Worm (Caenorhabditis elegans) whole organism, young adult: ENCODE measurements around the gene frk-1.

Experiments used
- B0336.3 ChIP-seq: fragments of 200-800 bp; sonication (Bioruptor generic); IDR thresholded peaks from 2 replicates; pipeline ENCODE4 v1.3.6; 2022; ENCODE audit warnings: missing genetic modification characterization, missing compliant biosample characterization
- D2030.7 ChIP-seq: fragments of 200-800 bp; sonication (Bioruptor generic); IDR thresholded peaks from 2 replicates; pipeline ENCODE4 v1.3.6; 2022; ENCODE audit warnings: missing genetic modification reagents, missing genetic modification characterization, missing compliant biosample characterization
- F10E7.11 ChIP-seq: sonication (generic microtip); optimal IDR thresholded peaks from 2 replicates; lab custom pipeline; 2017; ENCODE audit warnings: mild to moderate bottlenecking, missing genetic modification characterization, moderate library complexity, missing compliant biosample characterization
- F22D6.2 ChIP-seq: sonication (generic microtip); optimal IDR thresholded peaks from 2 replicates; lab custom pipeline; 2016; ENCODE audit warnings: mild to moderate bottlenecking, missing genetic modification characterization, missing compliant biosample characterization
- F33H1.4 ChIP-seq: fragments of 200-800 bp; sonication (Bioruptor generic); IDR thresholded peaks from 2 replicates; pipeline ENCODE4 v1.3.6; 2022; ENCODE audit warnings: missing genetic modification reagents, missing genetic modification characterization, missing compliant biosample characterization
- F37B4.10 ChIP-seq: fragments of 200-800 bp; sonication (Bioruptor generic); IDR thresholded peaks from 2 replicates; pipeline ENCODE4 v1.3.6; 2022; ENCODE audit warnings: missing genetic modification characterization, missing compliant biosample characterization
- F55B11.4 ChIP-seq: sonication (generic microtip); optimal IDR thresholded peaks from 2 replicates; lab custom pipeline; 2016; ENCODE audit warnings: missing compliant biosample characterization, missing genetic modification characterization, borderline replicate concordance; ENCODE audit not compliant: insufficient read depth
- K12H6.12 ChIP-seq: fragments of 200-800 bp; sonication (Bioruptor generic); optimal IDR thresholded peaks from 2 replicates; lab custom pipeline; 2018; ENCODE audit warnings: mild to moderate bottlenecking, missing genetic modification characterization, missing compliant biosample characterization
- T07F8.4 ChIP-seq: sonication (generic microtip); optimal IDR thresholded peaks from 2 replicates; lab custom pipeline; 2016; ENCODE audit warnings: mild to moderate bottlenecking, missing genetic modification characterization, moderate library complexity, missing compliant biosample characterization
- Y53F4B.3 ChIP-seq: fragments of 200-800 bp; sonication (Bioruptor generic); IDR thresholded peaks from 2 replicates; pipeline ENCODE4 v1.3.6; 2022; ENCODE audit warnings: missing genetic modification reagents, missing genetic modification characterization, missing compliant biosample characterization
- Y56A3A.18 ChIP-seq: fragments of 200-800 bp; sonication (Bioruptor generic); IDR thresholded peaks from 2 replicates; pipeline ENCODE4 v1.3.6; 2022; ENCODE audit warnings: missing genetic modification reagents, missing genetic modification characterization, missing compliant biosample characterization
- Y79H2A.3 ChIP-seq: fragments of 200-800 bp; sonication (Bioruptor generic); conservative IDR thresholded peaks from 2 replicates; pipeline ENCODE4 v1.3.6; 2022; ENCODE audit warnings: missing genetic modification reagents, missing genetic modification characterization, missing compliant biosample characterization
- attf-3 ChIP-seq: fragments of 200-800 bp; sonication (Bioruptor generic); conservative IDR thresholded peaks from 2 replicates; pipeline ENCODE4 v1.3.6; 2022; ENCODE audit warnings: missing genetic modification reagents, missing genetic modification characterization, missing compliant biosample characterization
- attf-6 ChIP-seq: fragments of 200-800 bp; sonication (Bioruptor generic); IDR thresholded peaks from 2 replicates; pipeline ENCODE4 v1.3.6; 2022; ENCODE audit warnings: missing genetic modification reagents, missing genetic modification characterization, missing compliant biosample characterization
- cebp-1 ChIP-seq, 2 experiments: fragments of 200-800 bp in 1 of 2; sonication (Bioruptor generic) in 1 of 2; sonication (generic microtip) in 1 of 2; IDR thresholded peaks in 1 of 2; optimal IDR thresholded peaks in 1 of 2; 2 replicates each; pipeline versions ENCODE4 v1.3.6 to Lab custom; 2017 to 2022; ENCODE audit warnings: missing compliant biosample characterization in 2 of 2, missing genetic modification characterization in 2 of 2, mild to moderate bottlenecking in 1 of 2, missing genetic modification reagents in 1 of 2, moderate library complexity in 1 of 2
- chd-7 ChIP-seq: sonication (generic microtip); optimal IDR thresholded peaks from 2 replicates; lab custom pipeline; 2016; ENCODE audit warnings: mild to moderate bottlenecking, missing genetic modification characterization, moderate library complexity, missing compliant biosample characterization
- dpl-1 ChIP-seq: fragments of 150-350 bp; optimal IDR thresholded peaks from 2 replicates; lab custom pipeline; 2014; ENCODE audit warnings: missing biosample characterization, missing genetic modification reagents, missing genetic modification characterization
- efl-1 ChIP-seq: fragments of 150-350 bp; optimal IDR thresholded peaks from 2 replicates; lab custom pipeline; 2014; ENCODE audit warnings: missing biosample characterization, missing genetic modification reagents, missing genetic modification characterization
- egl-18 ChIP-seq: fragments of 200-800 bp; sonication (Bioruptor generic); IDR thresholded peaks from 2 replicates; pipeline ENCODE4 v1.3.6; 2022; ENCODE audit warnings: missing genetic modification reagents, missing genetic modification characterization, missing compliant biosample characterization
- fkh-3 ChIP-seq: sonication (generic microtip); optimal IDR thresholded peaks from 2 replicates; lab custom pipeline; 2016; ENCODE audit warnings: mild to moderate bottlenecking, missing genetic modification characterization, missing compliant biosample characterization
- gei-17 ChIP-seq: fragments of 200-800 bp; sonication (Bioruptor generic); optimal IDR thresholded peaks from 2 replicates; lab custom pipeline; 2018; ENCODE audit warnings: mild to moderate bottlenecking, missing genetic modification characterization, missing compliant biosample characterization
- hlh-26 ChIP-seq: fragments of 200-800 bp; sonication (Bioruptor generic); conservative IDR thresholded peaks from 2 replicates; pipeline ENCODE4 v1.3.6; 2022; ENCODE audit warnings: missing genetic modification reagents, missing genetic modification characterization, missing compliant biosample characterization
- let-526 ChIP-seq: fragments of 200-800 bp; sonication (Bioruptor generic); IDR thresholded peaks from 2 replicates; pipeline ENCODE4 v1.3.6; 2022; ENCODE audit warnings: missing genetic modification reagents, missing genetic modification characterization, missing compliant biosample characterization
- lin-40 ChIP-seq: sonication (generic microtip); optimal IDR thresholded peaks from 2 replicates; lab custom pipeline; 2016; ENCODE audit warnings: missing genetic modification characterization, mild to moderate bottlenecking, missing compliant biosample characterization, missing genotype, missing genetic modification reagents
- lsy-27 ChIP-seq: sonication (generic microtip); optimal IDR thresholded peaks from 2 replicates; lab custom pipeline; 2017; ENCODE audit warnings: missing genetic modification characterization, mild to moderate bottlenecking, missing compliant biosample characterization, antibody characterized with exemption, missing genotype, borderline replicate concordance; ENCODE audit not compliant: insufficient read depth
- madf-8 ChIP-seq: fragments of 200-800 bp; sonication (Bioruptor generic); conservative IDR thresholded peaks from 2 replicates; pipeline ENCODE4 v1.3.6; 2022; ENCODE audit warnings: missing genetic modification reagents, missing genetic modification characterization, missing compliant biosample characterization
- nfyb-1 ChIP-seq: fragments of 200-800 bp; sonication (Bioruptor generic); IDR thresholded peaks from 2 replicates; pipeline ENCODE4 v1.3.6; 2022; ENCODE audit warnings: missing genetic modification reagents, missing genetic modification characterization, missing compliant biosample characterization
- nhr-179 ChIP-seq: sonication (generic microtip); optimal IDR thresholded peaks from 2 replicates; lab custom pipeline; 2016; ENCODE audit warnings: mild to moderate bottlenecking, missing genetic modification characterization, missing compliant biosample characterization
- nhr-27 ChIP-seq: fragments of 200-800 bp; sonication (Bioruptor generic); optimal IDR thresholded peaks from 2 replicates; lab custom pipeline; 2018; ENCODE audit warnings: mild to moderate bottlenecking, missing genetic modification characterization, moderate library complexity, missing compliant biosample characterization
- rcor-1 ChIP-seq: fragments of 200-800 bp; sonication (Bioruptor generic); IDR thresholded peaks from 2 replicates; pipeline ENCODE4 v1.3.6; 2022; ENCODE audit warnings: missing genetic modification reagents, missing genetic modification characterization, missing compliant biosample characterization
- rpc-1 ChIP-seq, 2 experiments: fragments of 150-350 bp in 1 of 2; sonication (generic microtip) in 1 of 2; optimal IDR thresholded peaks; 2 replicates each; lab custom pipeline; 2014 to 2018; ENCODE audit warnings: missing biosample characterization in 1 of 2, missing genetic modification characterization in 1 of 2, missing genetic modification reagents in 1 of 2, missing genotype in 1 of 2
- tbp1 ChIP-seq: fragments of 200-800 bp; sonication (Bioruptor generic); optimal IDR thresholded peaks from 2 replicates; lab custom pipeline; 2018; ENCODE audit warnings: mild to moderate bottlenecking, missing genetic modification characterization, missing compliant biosample characterization
- tbx-9 ChIP-seq: sonication (generic microtip); optimal IDR thresholded peaks from 2 replicates; lab custom pipeline; 2016; ENCODE audit warnings: borderline replicate concordance, missing genetic modification characterization, inconsistent platforms, missing compliant biosample characterization
- tlf-1 ChIP-seq: fragments of 200-800 bp; sonication (Bioruptor generic); optimal IDR thresholded peaks from 2 replicates; lab custom pipeline; 2018; ENCODE audit warnings: mild to moderate bottlenecking, missing genetic modification characterization, missing compliant biosample characterization
- unc-130 ChIP-seq: sonication (generic microtip); optimal IDR thresholded peaks from 2 replicates; lab custom pipeline; 2016; ENCODE audit warnings: missing genetic modification reagents, missing genetic modification characterization, missing compliant biosample characterization
- unc-62 ChIP-seq: fragments of 150-350 bp; optimal IDR thresholded peaks from 2 replicates; lab custom pipeline; 2014; ENCODE audit warnings: missing biosample characterization, missing genetic modification reagents, missing genetic modification characterization
- ztf-26 ChIP-seq: sonication (generic microtip); optimal IDR thresholded peaks from 2 replicates; lab custom pipeline; 2017; ENCODE audit warnings: missing genetic modification characterization, missing compliant biosample characterization
- ztf-28 ChIP-seq: fragments of 200-800 bp; sonication (Bioruptor generic); IDR thresholded peaks from 2 replicates; pipeline ENCODE4 v1.3.6; 2022; ENCODE audit warnings: missing genetic modification reagents, missing genetic modification characterization, missing compliant biosample characterization
- ztf-3 ChIP-seq: fragments of 200-800 bp; sonication (Bioruptor generic); optimal IDR thresholded peaks from 2 replicates; lab custom pipeline; 2018; ENCODE audit warnings: mild to moderate bottlenecking, missing genetic modification characterization, missing compliant biosample characterization

The frk-1 gene

DNA sequence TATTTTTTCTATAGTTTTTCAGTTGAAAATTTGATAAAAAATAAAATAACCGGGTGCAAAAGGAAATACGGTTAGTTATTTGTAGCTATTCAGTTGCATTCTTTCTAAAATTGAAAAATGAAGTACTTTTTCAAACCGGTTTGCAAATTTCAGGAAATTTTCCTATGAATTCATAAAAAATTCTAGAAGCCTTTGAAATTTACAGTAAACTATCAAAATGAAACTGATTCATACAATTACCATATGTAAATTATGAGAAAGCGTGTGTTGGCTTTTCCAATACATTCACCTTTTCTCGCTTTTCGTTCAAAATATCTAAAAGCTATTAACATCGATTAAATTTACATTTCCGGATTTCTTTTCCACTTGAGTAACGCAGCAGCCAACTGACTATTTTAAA is 26.0 kb upstream of the frk-1 start, which contains the start of gene ent-7:
TSS of gene ent-7 (plus strand) at position 301 of the 400 bp plus-strand sequence.
- TF ChIP-seq chd-7 (no peak), Y53F4B.3 (no peak), ztf-26 (tag; lab: Kevin White, UChicago) (no peak), rcor-1 (GFP tag; lab: Robert Waterston, UW) (no peak), ztf-3 (no peak), unc-62 (GFP tag; lab: Kevin White, UChicago) (no peak), F22D6.2 (no peak), madf-8 (GFP tag; lab: Robert Waterston, UW) (no peak)

DNA sequence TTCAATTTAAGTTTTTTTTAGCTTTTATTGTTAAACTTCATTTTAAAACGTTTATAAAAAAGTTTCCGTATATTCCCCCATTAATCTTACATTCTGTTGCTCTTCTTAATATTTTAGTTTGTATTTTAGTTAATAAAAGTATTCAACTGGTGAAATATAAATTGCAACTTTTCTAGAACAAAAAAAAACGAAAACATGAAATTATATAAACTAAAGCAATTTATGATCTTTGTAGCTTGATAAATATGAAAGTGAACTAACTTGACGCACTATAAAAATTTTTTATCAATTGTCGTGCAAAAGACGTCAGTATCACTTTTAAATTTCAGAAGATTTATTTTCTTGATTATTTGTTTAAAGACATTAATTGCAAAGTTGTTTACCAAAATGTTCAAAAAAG is 25.3 kb upstream of the frk-1 start, which contains the start of gene F44D12.2:
TSS of gene F44D12.2 (minus strand) at position 101 of the 400 bp plus-strand sequence.
- TF ChIP-seq nhr-27 (tag; lab: Kevin White, UChicago): no peak
- no peak for TF ChIP-seq unc-62 (GFP tag; lab: Kevin White, UChicago)
- no peak for TF ChIP-seq T07F8.4
- no peak for TF ChIP-seq lsy-27 (tag; lab: Kevin White, UChicago)
- TF ChIP-seq nfyb-1 (GFP tag; lab: Robert Waterston, UW): no peak
- TF ChIP-seq attf-6 (GFP tag; lab: Robert Waterston, UW): no peak
- no peak for TF ChIP-seq unc-130 (GFP tag; lab: Kevin White, UChicago)
- no peak for TF ChIP-seq egl-18 (GFP tag; lab: Robert Waterston, UW)
- no peak for TF ChIP-seq K12H6.12
- no peak for TF ChIP-seq lin-40 (tag; lab: Kevin White, UChicago)

DNA sequence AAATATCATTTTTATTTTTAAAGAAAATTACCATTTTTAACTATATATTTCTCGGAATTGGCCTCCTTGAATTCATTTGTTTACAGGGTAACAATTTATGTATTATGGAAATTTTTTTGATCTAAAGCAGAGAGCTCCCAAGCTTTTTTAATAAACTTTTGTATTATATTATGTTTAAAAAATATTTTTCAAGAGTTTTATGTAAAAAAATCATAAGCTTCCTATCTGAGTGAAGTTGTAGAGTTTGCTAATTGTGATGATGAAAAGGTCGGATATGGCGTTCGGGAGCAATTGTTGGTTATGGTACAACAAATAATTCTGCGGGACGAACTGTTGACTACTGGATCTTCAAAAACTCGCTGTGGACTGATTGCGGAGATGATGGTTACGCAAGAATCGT is 21.7 kb upstream of the frk-1 start, which contains the start of gene F44D12.19:
TSS of gene F44D12.19 (plus strand) at position 301 of the 400 bp plus-strand sequence.
- TF ChIP-seq Y56A3A.18 (GFP tag; lab: Robert Waterston, UW): no peak
- no peak for TF ChIP-seq rpc-1 (optimal IDR thresholded peaks at IDR 0.05; lab: Kevin White, UChicago)
- TF ChIP-seq rpc-1 (tag; optimal IDR thresholded peaks at IDR 0.05; lab: Kevin White, UChicago): no peak
- TF ChIP-seq B0336.3: no peak
- no peak for TF ChIP-seq dpl-1 (GFP tag; lab: Kevin White, UChicago)
- no peak for TF ChIP-seq ztf-28 (GFP tag; lab: Robert Waterston, UW)
- no peak for TF ChIP-seq tbx-9 (tag; lab: Kevin White, UChicago)
- no peak for TF ChIP-seq Y79H2A.3 (GFP tag; lab: Robert Waterston, UW)
- TF ChIP-seq gei-17 (GFP tag; lab: Kevin White, UChicago): no peak
- no peak for TF ChIP-seq F37B4.10
- TF ChIP-seq ztf-26 (tag; lab: Kevin White, UChicago): no peak
- TF ChIP-seq tbp1: no peak

DNA sequence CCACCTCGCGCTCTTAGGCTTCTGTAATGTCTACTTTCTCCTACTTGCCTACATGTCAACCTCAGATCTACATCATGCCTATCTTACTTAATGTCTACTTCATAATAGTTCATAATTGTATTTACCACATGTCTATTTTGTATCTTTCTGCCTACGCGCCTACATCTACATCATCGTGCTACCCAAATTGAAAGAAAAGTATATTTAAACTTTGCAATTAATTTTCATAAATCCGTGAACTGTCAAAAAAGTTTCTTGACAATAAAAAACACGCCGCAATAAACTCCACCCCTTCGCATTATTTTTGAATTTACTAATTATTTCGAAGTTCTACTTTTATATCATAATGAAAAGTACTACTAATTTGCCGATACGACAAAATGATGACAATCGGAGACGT is 20.0 kb upstream of the frk-1 start, which contains the start of gene F44D12.8:
TSS of gene F44D12.8 (plus strand) at position 301 of the 400 bp plus-strand sequence.
- TF ChIP-seq tlf-1 (GFP tag; lab: Kevin White, UChicago) (no peak), F55B11.4 (tag; lab: Kevin White, UChicago) (no peak), attf-3 (GFP tag; lab: Robert Waterston, UW) (no peak), nhr-27 (tag; lab: Kevin White, UChicago) (no peak), nhr-179 (tag; lab: Kevin White, UChicago) (no peak), F33H1.4 (GFP tag; lab: Robert Waterston, UW) (no peak), F10E7.11 (tag; lab: Kevin White, UChicago) (no peak), D2030.7 (no peak), tbp1 (no peak), let-526 (GFP tag; lab: Robert Waterston, UW) (no peak), B0336.3 (no peak), hlh-26 (GFP tag; lab: Robert Waterston, UW) (no peak), cebp-1 (GFP tag; IDR thresholded peaks at IDR 0.05; lab: Robert Waterston, UW) (no peak), cebp-1 (tag; optimal IDR thresholded peaks at IDR 0.05; lab: Kevin White, UChicago) (no peak), nfyb-1 (GFP tag; lab: Robert Waterston, UW) (no peak), efl-1 (GFP tag; lab: Kevin White, UChicago) (no peak), fkh-3 (tag; lab: Kevin White, UChicago) (no peak)
- TF ChIP-seq, all 124 proteins: peak for 0
